Fruit fly (Drosophila melanogaster) Kc167 (cell line): ENCODE data around the gene RluA-1.

Experiments
- Myc ChIP-seq: fragments of >200 bp; optimal IDR thresholded peaks from 2 replicates; lab custom pipeline; 2017; ENCODE audit warnings: missing external identifiers
- Sin3A ChIP-seq: fragments of >200 bp; optimal IDR thresholded peaks from 2 replicates; lab custom pipeline; 2018; ENCODE audit warnings: missing external identifiers
- h ChIP-seq: fragments of >200 bp; optimal IDR thresholded peaks from 3 replicates; lab custom pipeline; 2018; ENCODE audit warnings: missing external identifiers
- insv ChIP-seq: fragments of >200 bp; optimal IDR thresholded peaks from 3 replicates; lab custom pipeline; 2018; ENCODE audit warnings: missing external identifiers
- psq ChIP-seq: fragments of >200 bp; optimal IDR thresholded peaks from 2 replicates; lab custom pipeline; 2017; ENCODE audit warnings: missing external identifiers
- ttk ChIP-seq: sonication (Bioruptor generic); optimal IDR thresholded peaks from 2 replicates; lab custom pipeline; 2017; ENCODE audit warnings: missing external identifiers

The RluA-1 gene

dm6 chr2L:10422643-10423606, 51.2 kb downstream of the RluA-1 start, which contains the start of the genes pie and Wdfy2:
Gene pie, minus strand, starts transcription at chr2L:10422780.
Gene Wdfy2, plus strand, starts transcription at chr2L:10423291.
- TF ChIP-seq Sin3A (lab: Kevin White, UChicago) (no peak), psq (no peak), h (no peak), Myc (no peak), ttk (no peak), insv (lab: Kevin White, UChicago) (no peak)

DNA sequence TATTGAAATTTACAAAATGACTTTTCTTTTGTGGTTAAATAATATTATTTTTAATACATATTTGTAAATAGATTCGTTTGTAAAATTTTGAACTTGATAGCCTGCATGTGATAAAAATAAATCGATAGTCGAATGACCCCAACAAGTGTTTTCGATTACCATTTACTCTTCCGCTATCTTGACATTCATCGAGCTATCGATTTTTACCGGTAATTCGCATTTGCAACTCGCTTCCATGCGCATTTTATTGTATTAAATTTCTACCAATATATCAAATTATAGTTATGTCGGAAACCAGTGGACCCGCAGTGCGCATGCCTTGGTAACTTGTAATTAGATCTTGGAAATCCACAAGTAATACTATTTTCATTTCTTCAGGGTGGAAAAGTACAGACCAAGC, 55.2 kb downstream of the RluA-1 start, which contains the start of gene RfC3:
TSS of gene RfC3 (plus strand) at position 210 of the 400 bp plus-strand sequence.
- TF ChIP-seq psq, result no peak
- no peak for TF ChIP-seq Myc
- TF ChIP-seq insv (lab: Kevin White, UChicago), result no peak
- no peak for TF ChIP-seq Sin3A (lab: Kevin White, UChicago)
- TF ChIP-seq ttk, result no peak
- TF ChIP-seq h, result no peak
